Worm (Caenorhabditis elegans) whole organism, L1 larva: Measurements from ENCODE around the gene sos-1.

Source experiments
- elt-2 ChIP-seq: sonication (generic microtip); optimal IDR thresholded peaks from 2 replicates; lab custom pipeline; 2016; ENCODE audit warnings: missing genetic modification characterization, mild to moderate bottlenecking, inconsistent platforms, missing compliant biosample characterization, missing genetic modification reagents
- lin-35 ChIP-seq, 2 experiments: fragments of 150-350 bp; optimal IDR thresholded peaks; 2 replicates each; lab custom pipeline; 2014; ENCODE audit warnings: missing biosample characterization in 2 of 2, missing genetic modification characterization in 2 of 2, missing genetic modification reagents in 2 of 2
- nhr-77 ChIP-seq: fragments of 150-350 bp; optimal IDR thresholded peaks from 2 replicates; lab custom pipeline; 2014; ENCODE audit warnings: missing biosample characterization, missing genetic modification characterization
- sox-4 ChIP-seq: sonication (generic microtip); optimal IDR thresholded peaks from 2 replicates; lab custom pipeline; 2016; ENCODE audit warnings: missing genetic modification characterization, missing compliant biosample characterization
- unc-86 ChIP-seq: sonication (generic microtip); optimal IDR thresholded peaks from 2 replicates; lab custom pipeline; 2016; ENCODE audit warnings: missing genetic modification characterization, missing compliant biosample characterization

- TF ChIP-seq sox-4 (tag; lab: Kevin White, UChicago) (no peak), lin-35 (GFP tag; optimal IDR thresholded peaks at IDR 0.05; lab: Kevin White, UChicago) (no peak), elt-2 (tag; lab: Kevin White, UChicago) (no peak), nhr-77 (no peak), unc-86 (no peak)
Observed at ce11 chrV:4508772-4509171, 40.3 kb downstream of the sos-1 start.
